Worm (Caenorhabditis elegans) whole organism, late embryonic: ENCODE results near the gene clc-23.
A peak's percentile ranks its signal among the peaks of the same experiment; 100 is the strongest.

Experiments
- F13H6.1 ChIP-seq: sonication (generic microtip); optimal IDR thresholded peaks from 2 replicates; lab custom pipeline; 2016; ENCODE audit warnings: missing genetic modification characterization, missing compliant biosample characterization
- K02D7.2 ChIP-seq: sonication (generic microtip); optimal IDR thresholded peaks from 2 replicates; lab custom pipeline; 2017; ENCODE audit warnings: mild to moderate bottlenecking, missing genetic modification characterization, missing compliant biosample characterization
- ama-1 ChIP-seq: fragments of 150-350 bp; optimal IDR thresholded peaks from 2 replicates; lab custom pipeline; 2014
- ceh-14 ChIP-seq: sonication (generic microtip); optimal IDR thresholded peaks from 2 replicates; lab custom pipeline; 2016; ENCODE audit warnings: missing genotype, missing genetic modification characterization, missing compliant biosample characterization
- ceh-18 ChIP-seq: sonication (generic microtip); optimal IDR thresholded peaks from 2 replicates; lab custom pipeline; 2016; ENCODE audit warnings: missing genetic modification characterization, missing compliant biosample characterization
- ceh-19 ChIP-seq: fragments of 200-800 bp; sonication (Bioruptor generic); optimal IDR thresholded peaks from 2 replicates; lab custom pipeline; 2018; ENCODE audit warnings: mild to moderate bottlenecking, missing genetic modification characterization, missing compliant biosample characterization
- ceh-24 ChIP-seq: sonication (generic microtip); optimal IDR thresholded peaks from 2 replicates; lab custom pipeline; 2016; ENCODE audit warnings: mild to moderate bottlenecking, missing genetic modification characterization, missing compliant biosample characterization
- ceh-31 ChIP-seq: sonication (generic microtip); optimal IDR thresholded peaks from 2 replicates; lab custom pipeline; 2016; ENCODE audit warnings: missing genetic modification characterization, missing compliant biosample characterization
- ceh-34 ChIP-seq: sonication (generic microtip); optimal IDR thresholded peaks from 2 replicates; lab custom pipeline; 2016; ENCODE audit warnings: mild to moderate bottlenecking, missing genetic modification characterization, missing compliant biosample characterization
- ceh-48 ChIP-seq: sonication (generic microtip); optimal IDR thresholded peaks from 2 replicates; lab custom pipeline; 2016; ENCODE audit warnings: missing genetic modification characterization, inconsistent platforms, missing compliant biosample characterization
- ceh-6 ChIP-seq: fragments of 200-800 bp; sonication (Bioruptor generic); optimal IDR thresholded peaks from 2 replicates; lab custom pipeline; 2018; ENCODE audit warnings: mild to moderate bottlenecking, missing genetic modification characterization, missing compliant biosample characterization
- che-1 ChIP-seq: sonication (generic microtip); optimal IDR thresholded peaks from 2 replicates; lab custom pipeline; 2016; ENCODE audit warnings: mild to moderate bottlenecking, missing genetic modification characterization, missing compliant biosample characterization
- dmd-4 ChIP-seq: sonication (generic microtip); optimal IDR thresholded peaks from 2 replicates; lab custom pipeline; 2016; ENCODE audit warnings: borderline replicate concordance, missing genetic modification characterization, missing compliant biosample characterization
- dve-1 ChIP-seq: sonication (generic microtip); optimal IDR thresholded peaks from 2 replicates; lab custom pipeline; 2017; ENCODE audit warnings: antibody characterized with exemption, mild to moderate bottlenecking, missing genetic modification characterization, missing compliant biosample characterization
- elt-4 ChIP-seq: sonication (generic microtip); optimal IDR thresholded peaks from 2 replicates; lab custom pipeline; 2016; ENCODE audit warnings: missing genetic modification characterization, missing compliant biosample characterization
- ets-4 ChIP-seq: sonication (generic microtip); optimal IDR thresholded peaks from 2 replicates; lab custom pipeline; 2016; ENCODE audit warnings: missing genetic modification characterization, missing compliant biosample characterization
- eyg-1 ChIP-seq: sonication (generic microtip); optimal IDR thresholded peaks from 2 replicates; lab custom pipeline; 2016; ENCODE audit warnings: missing genotype, missing genetic modification characterization, missing compliant biosample characterization
- hlh-13 ChIP-seq: fragments of 200-800 bp; sonication (Bioruptor generic); optimal IDR thresholded peaks from 2 replicates; lab custom pipeline; 2018; ENCODE audit warnings: mild to moderate bottlenecking, missing genetic modification characterization, missing compliant biosample characterization
- hlh-15 ChIP-seq: sonication (generic microtip); optimal IDR thresholded peaks from 2 replicates; lab custom pipeline; 2016; ENCODE audit warnings: missing genetic modification characterization, missing compliant biosample characterization
- hlh-30 ChIP-seq: sonication (generic microtip); optimal IDR thresholded peaks from 2 replicates; lab custom pipeline; 2017; ENCODE audit warnings: antibody characterized with exemption, missing genetic modification characterization, missing compliant biosample characterization; ENCODE audit not compliant: insufficient read depth
- hlh-8 ChIP-seq: sonication (generic microtip); optimal IDR thresholded peaks from 2 replicates; lab custom pipeline; 2016; ENCODE audit warnings: missing genotype, missing genetic modification characterization, missing compliant biosample characterization
- lim-6 ChIP-seq: sonication (generic microtip); optimal IDR thresholded peaks from 2 replicates; lab custom pipeline; 2016; ENCODE audit warnings: missing genetic modification characterization, missing compliant biosample characterization
- madf-2 ChIP-seq: sonication (generic microtip); optimal IDR thresholded peaks from 2 replicates; lab custom pipeline; 2017; ENCODE audit warnings: missing genetic modification characterization, missing compliant biosample characterization
- mec-3 ChIP-seq: sonication (generic microtip); optimal IDR thresholded peaks from 2 replicates; lab custom pipeline; 2016; ENCODE audit warnings: borderline replicate concordance, missing genetic modification characterization, missing compliant biosample characterization
- nfya-1 ChIP-seq: sonication (generic microtip); optimal IDR thresholded peaks from 2 replicates; lab custom pipeline; 2017; ENCODE audit warnings: missing genetic modification characterization, mild to moderate bottlenecking, missing compliant biosample characterization, antibody characterized with exemption, moderate library complexity
- npax-4 ChIP-seq: sonication (generic microtip); optimal IDR thresholded peaks from 2 replicates; lab custom pipeline; 2016; ENCODE audit warnings: missing genetic modification characterization, missing compliant biosample characterization
- odd-2 ChIP-seq: sonication (generic microtip); optimal IDR thresholded peaks from 2 replicates; lab custom pipeline; 2017; ENCODE audit warnings: antibody characterized with exemption, mild to moderate bottlenecking, missing genetic modification characterization, missing compliant biosample characterization
- pag-3 ChIP-seq: sonication (generic microtip); optimal IDR thresholded peaks from 2 replicates; lab custom pipeline; 2016; ENCODE audit warnings: missing compliant biosample characterization, missing genetic modification characterization, borderline replicate concordance
- pat-9 ChIP-seq: fragments of 200-800 bp; sonication (Bioruptor generic); optimal IDR thresholded peaks from 2 replicates; lab custom pipeline; 2018; ENCODE audit warnings: mild to moderate bottlenecking, missing genetic modification characterization, moderate library complexity, missing compliant biosample characterization
- pha-2 ChIP-seq: sonication (generic microtip); optimal IDR thresholded peaks from 2 replicates; lab custom pipeline; 2017; ENCODE audit warnings: mild to moderate bottlenecking, missing genetic modification characterization, missing compliant biosample characterization
- pros-1 ChIP-seq: fragments of 150-350 bp; optimal IDR thresholded peaks from 2 replicates; lab custom pipeline; 2014; ENCODE audit warnings: missing biosample characterization, missing genetic modification reagents, missing genetic modification characterization
- sdc-2 ChIP-seq: sonication (generic microtip); optimal IDR thresholded peaks from 2 replicates; lab custom pipeline; 2016; ENCODE audit warnings: missing genotype, missing genetic modification characterization, missing compliant biosample characterization
- sox-4 ChIP-seq: sonication (generic microtip); optimal IDR thresholded peaks from 2 replicates; lab custom pipeline; 2017; ENCODE audit warnings: mild to moderate bottlenecking, missing genetic modification characterization, inconsistent platforms, missing compliant biosample characterization
- tbx-2 ChIP-seq: sonication (generic microtip); optimal IDR thresholded peaks from 2 replicates; lab custom pipeline; 2016; ENCODE audit warnings: missing genetic modification characterization, missing compliant biosample characterization
- ttx-3 ChIP-seq: sonication (generic microtip); optimal IDR thresholded peaks from 2 replicates; lab custom pipeline; 2016; ENCODE audit warnings: missing genetic modification reagents, missing genetic modification characterization, missing compliant biosample characterization
- unc-42 ChIP-seq: sonication (generic microtip); optimal IDR thresholded peaks from 2 replicates; lab custom pipeline; 2016; ENCODE audit warnings: missing genotype, missing genetic modification characterization, missing compliant biosample characterization
- unc-55 ChIP-seq: sonication (generic microtip); optimal IDR thresholded peaks from 2 replicates; lab custom pipeline; 2017; ENCODE audit warnings: missing biosample characterization, missing genetic modification reagents, missing genetic modification characterization
- zip-5 ChIP-seq: sonication (generic microtip); optimal IDR thresholded peaks from 2 replicates; lab custom pipeline; 2016; ENCODE audit warnings: missing genetic modification characterization, missing compliant biosample characterization

clc-23 gene

ce11 chrIII:1020732-1021131, at the start of gene clc-23:
clc-23 (plus strand) TSS chrIII:1020954.
- TF ChIP-seq tbx-2 (tag; lab: Kevin White, UChicago) (no peak), npax-4 (tag; lab: Kevin White, UChicago) (no peak), lim-6 (tag; lab: Kevin White, UChicago) (no peak), ceh-6 (GFP tag; lab: Kevin White, UChicago) (no peak), che-1 (tag; lab: Kevin White, UChicago) (no peak), pha-2 (tag; lab: Kevin White, UChicago) (no peak), ama-1 (no peak), elt-4 (tag; lab: Kevin White, UChicago) (no peak), hlh-15 (tag; lab: Kevin White, UChicago) (no peak), K02D7.2 (no peak)

ce11 chrIII:978889-979288, 41.9 kb upstream of the clc-23 start:
- TF ChIP-seq madf-2 (no peak), unc-42 (no peak), ttx-3 (no peak), tbx-2 (tag; lab: Kevin White, UChicago) (no peak), hlh-13 (GFP tag; lab: Kevin White, UChicago) (no peak), sdc-2 (tag; lab: Kevin White, UChicago) (no peak), unc-55 (GFP tag; lab: Kevin White, UChicago) (no peak), pha-2 (tag; lab: Kevin White, UChicago) (no peak)

ce11 chrIII:981960-982359, 38.8 kb upstream of the clc-23 start:
- TF ChIP-seq hlh-15 (tag; lab: Kevin White, UChicago): no peak
- no peak for TF ChIP-seq K02D7.2
- TF ChIP-seq mec-3 (tag; lab: Kevin White, UChicago): no peak
- no peak for TF ChIP-seq F13H6.1 (tag; lab: Kevin White, UChicago)
- TF ChIP-seq sox-4: no peak
- no peak for TF ChIP-seq sdc-2 (tag; lab: Kevin White, UChicago)
- no peak for TF ChIP-seq ets-4 (tag; lab: Kevin White, UChicago)
- TF ChIP-seq pag-3 (tag; lab: Kevin White, UChicago): no peak
- TF ChIP-seq dve-1 (tag; lab: Kevin White, UChicago): peak; percentile 27
- peak; percentile 73 for TF ChIP-seq ceh-34 (tag; lab: Kevin White, UChicago)
- TF ChIP-seq eyg-1 (tag; lab: Kevin White, UChicago): no peak
- TF ChIP-seq tbx-2 (tag; lab: Kevin White, UChicago): peak; percentile 23
- TF ChIP-seq ceh-48 (tag; lab: Kevin White, UChicago): peak; percentile 80
- no peak for TF ChIP-seq unc-42
- peak; percentile 58 for TF ChIP-seq nfya-1 (tag; lab: Kevin White, UChicago)
- no peak for TF ChIP-seq hlh-13 (GFP tag; lab: Kevin White, UChicago)
- no peak for TF ChIP-seq zip-5 (tag; lab: Kevin White, UChicago)
- peak; percentile 3 for TF ChIP-seq ceh-18
- peak; percentile 9 for TF ChIP-seq ceh-31 (tag; lab: Kevin White, UChicago)
- peak; percentile 34 for TF ChIP-seq unc-55 (GFP tag; lab: Kevin White, UChicago)
- no peak for TF ChIP-seq ceh-24 (tag; lab: Kevin White, UChicago)
- no peak for TF ChIP-seq madf-2
- TF ChIP-seq ceh-6 (GFP tag; lab: Kevin White, UChicago): no peak
- no peak for TF ChIP-seq odd-2 (tag; lab: Kevin White, UChicago)

ce11 chrIII:982961-983360, 37.8 kb upstream of the clc-23 start, which contains the start of gene tbc-10:
tbc-10 (plus strand) TSS chrIII:983261.
- TF ChIP-seq hlh-8 (tag; lab: Kevin White, UChicago): no peak
- TF ChIP-seq hlh-30: no peak
- no peak for TF ChIP-seq pros-1 (tag; lab: Kevin White, UChicago)
- no peak for TF ChIP-seq ttx-3
- TF ChIP-seq ceh-19 (GFP tag; lab: Kevin White, UChicago): no peak
- no peak for TF ChIP-seq npax-4 (tag; lab: Kevin White, UChicago)
- TF ChIP-seq lim-6 (tag; lab: Kevin White, UChicago): no peak
- no peak for TF ChIP-seq hlh-15 (tag; lab: Kevin White, UChicago)
- no peak for TF ChIP-seq madf-2
- no peak for TF ChIP-seq eyg-1 (tag; lab: Kevin White, UChicago)
- TF ChIP-seq dmd-4: no peak
- no peak for TF ChIP-seq nfya-1 (tag; lab: Kevin White, UChicago)
- TF ChIP-seq ets-4 (tag; lab: Kevin White, UChicago): no peak
- TF ChIP-seq pat-9: no peak
- no peak for TF ChIP-seq ceh-14
